Fruit fly (Drosophila melanogaster) whole organism, embryonic: ENCODE data around the gene sle.

ENCODE experiments used
- Atf6 ChIP-seq: fragments of 200-800 bp; sonication (Bioruptor generic); IDR thresholded peaks from 2 replicates; pipeline ENCODE4 v1.3.6; 2022; ENCODE audit warnings: missing biosample characterization, missing genetic modification characterization
- CG11504 ChIP-seq: fragments of 200-800 bp; sonication (Bioruptor generic); optimal IDR thresholded peaks from 3 replicates; lab custom pipeline; 2019; ENCODE audit warnings: missing biosample characterization, mild to moderate bottlenecking, missing genetic modification characterization, moderate library complexity
- CG1233 ChIP-seq: fragments of 200-800 bp; sonication (Bioruptor generic); optimal IDR thresholded peaks from 4 replicates; lab custom pipeline; 2018; ENCODE audit warnings: missing biosample characterization, mild to moderate bottlenecking, missing genetic modification characterization
- CG13424 ChIP-seq: fragments of 200-800 bp; sonication (Bioruptor generic); optimal IDR thresholded peaks from 2 replicates; lab custom pipeline; 2019; ENCODE audit warnings: missing biosample characterization, mild to moderate bottlenecking, missing genetic modification characterization, moderate library complexity
- CG15269 ChIP-seq: fragments of 200-800 bp; sonication (Bioruptor generic); optimal IDR thresholded peaks from 2 replicates; lab custom pipeline; 2018; ENCODE audit warnings: missing biosample characterization, mild to moderate bottlenecking, missing genetic modification characterization, moderate library complexity
- CG1529 ChIP-seq: fragments of 200-800 bp; sonication (Bioruptor generic); optimal IDR thresholded peaks from 3 replicates; lab custom pipeline; 2018; ENCODE audit warnings: missing biosample characterization, missing genetic modification characterization
- CG15514 ChIP-seq: fragments of 200-800 bp; sonication (Bioruptor generic); optimal IDR thresholded peaks from 3 replicates; lab custom pipeline; 2017; ENCODE audit warnings: missing biosample characterization, missing genetic modification characterization, mild to moderate bottlenecking, moderate library complexity, missing genetic modification reagents
- CG15696 ChIP-seq: fragments of 200-800 bp; sonication (Bioruptor generic); optimal IDR thresholded peaks from 2 replicates; lab custom pipeline; 2019; ENCODE audit warnings: missing biosample characterization, mild to moderate bottlenecking, missing genetic modification characterization, moderate library complexity
- CG18262 ChIP-seq: fragments of 200-800 bp; optimal IDR thresholded peaks from 3 replicates; lab custom pipeline; 2019; ENCODE audit warnings: missing biosample characterization, mild to moderate bottlenecking, missing genetic modification characterization, moderate library complexity
- CG18599 ChIP-seq: fragments of 200-800 bp; sonication (Bioruptor generic); optimal IDR thresholded peaks from 3 replicates; lab custom pipeline; 2017; ENCODE audit warnings: missing biosample characterization, missing genetic modification characterization, mild to moderate bottlenecking, moderate library complexity, missing genetic modification reagents
- CG30020 ChIP-seq: fragments of 200-800 bp; optimal IDR thresholded peaks from 2 replicates; lab custom pipeline; 2019; ENCODE audit warnings: missing biosample characterization, mild to moderate bottlenecking, missing genetic modification characterization, moderate library complexity
- CG31365 ChIP-seq: fragments of 200-800 bp; sonication (Bioruptor generic); optimal IDR thresholded peaks from 2 replicates; lab custom pipeline; 2018; ENCODE audit warnings: missing biosample characterization, mild to moderate bottlenecking, missing genetic modification characterization
- CG31441 ChIP-seq: fragments of 200-800 bp; sonication (Bioruptor generic); IDR thresholded peaks from 2 replicates; pipeline ENCODE4 v1.3.6; 2022; ENCODE audit warnings: missing biosample characterization, missing genetic modification characterization
- CG33557 ChIP-seq: fragments of 200-800 bp; sonication (Bioruptor generic); optimal IDR thresholded peaks from 2 replicates; lab custom pipeline; 2019; ENCODE audit warnings: missing biosample characterization, mild to moderate bottlenecking, missing genetic modification characterization, moderate library complexity
- CG34376 ChIP-seq: fragments of 200-800 bp; sonication (Bioruptor generic); optimal IDR thresholded peaks from 2 replicates; lab custom pipeline; 2018; ENCODE audit warnings: missing biosample characterization, mild to moderate bottlenecking, missing genetic modification characterization
- CG4328 ChIP-seq: fragments of 200-800 bp; sonication (Bioruptor generic); optimal IDR thresholded peaks from 3 replicates; lab custom pipeline; 2017; ENCODE audit warnings: missing biosample characterization, missing genetic modification reagents, missing genetic modification characterization
- CG6654 ChIP-seq: fragments of 200-800 bp; sonication (Bioruptor generic); optimal IDR thresholded peaks from 2 replicates; lab custom pipeline; 2017; ENCODE audit warnings: missing biosample characterization, mild to moderate bottlenecking, missing genetic modification characterization
- CG6854 ChIP-seq: fragments of 200-800 bp; sonication (Bioruptor generic); optimal IDR thresholded peaks from 3 replicates; lab custom pipeline; 2017; ENCODE audit warnings: missing biosample characterization, mild to moderate bottlenecking, missing genetic modification characterization
- CG8388 ChIP-seq: fragments of 200-800 bp; sonication (Bioruptor generic); optimal IDR thresholded peaks from 2 replicates; lab custom pipeline; 2019; ENCODE audit warnings: missing biosample characterization, mild to moderate bottlenecking, missing genetic modification characterization, moderate library complexity
- CG8944 ChIP-seq: fragments of 200-800 bp; sonication (Bioruptor generic); optimal IDR thresholded peaks from 3 replicates; lab custom pipeline; 2016; ENCODE audit warnings: missing biosample characterization, missing genetic modification characterization
- CkIIα-i1 ChIP-seq: fragments of 200-800 bp; sonication (Bioruptor generic); IDR thresholded peaks from 2 replicates; pipeline ENCODE4 v1.3.6; 2022; ENCODE audit warnings: missing biosample characterization, missing genetic modification characterization
- Dad ChIP-seq: fragments of 200-800 bp; sonication (Bioruptor generic); optimal IDR thresholded peaks from 3 replicates; lab custom pipeline; 2016; ENCODE audit warnings: missing biosample characterization, missing genetic modification characterization
- Dbx ChIP-seq: fragments of 200-800 bp; sonication (Bioruptor generic); IDR thresholded peaks from 3 replicates; pipeline ENCODE4 v1.3.6; 2022; ENCODE audit warnings: missing biosample characterization, missing genetic modification characterization
- Dek ChIP-seq: fragments of 200-800 bp; sonication (Bioruptor generic); optimal IDR thresholded peaks from 3 replicates; lab custom pipeline; 2019; ENCODE audit warnings: missing biosample characterization, mild to moderate bottlenecking, missing genetic modification characterization, moderate library complexity
- Doc2 ChIP-seq: fragments of 200-800 bp; sonication (Bioruptor generic); IDR thresholded peaks from 2 replicates; pipeline ENCODE4 v1.3.6; 2022; ENCODE audit warnings: missing biosample characterization, missing genetic modification characterization
- Dp ChIP-seq: fragments of 200-800 bp; sonication (Bioruptor generic); optimal IDR thresholded peaks from 2 replicates; lab custom pipeline; 2018; ENCODE audit warnings: missing biosample characterization, mild to moderate bottlenecking, missing genetic modification characterization, moderate library complexity
- E2f1 ChIP-seq: fragments of 200-800 bp; sonication (Bioruptor generic); IDR thresholded peaks from 2 replicates; pipeline ENCODE4 v1.3.6; 2022; ENCODE audit warnings: missing biosample characterization, missing genetic modification characterization
- Fer1 ChIP-seq: fragments of 200-800 bp; sonication (Bioruptor generic); optimal IDR thresholded peaks from 2 replicates; lab custom pipeline; 2017; ENCODE audit warnings: missing biosample characterization, mild to moderate bottlenecking, missing genetic modification characterization
- GATAe ChIP-seq: fragments of 200-800 bp; sonication (Bioruptor generic); conservative IDR thresholded peaks from 2 replicates; pipeline ENCODE4 v1.3.6; 2022; ENCODE audit warnings: missing biosample characterization, missing genetic modification characterization
- Hsf ChIP-seq: fragments of 200-800 bp; sonication (Bioruptor generic); optimal IDR thresholded peaks from 3 replicates; lab custom pipeline; 2016; ENCODE audit warnings: missing biosample characterization, missing genetic modification characterization
- Lhr ChIP-seq: fragments of 200-800 bp; sonication (Bioruptor generic); optimal IDR thresholded peaks from 3 replicates; lab custom pipeline; 2017; ENCODE audit warnings: mild to moderate bottlenecking, missing biosample characterization, missing genetic modification reagents, missing genetic modification characterization
- Nf-YA ChIP-seq: fragments of 200-800 bp; sonication (Bioruptor generic); IDR thresholded peaks from 2 replicates; pipeline ENCODE4 v1.3.6; 2022; ENCODE audit warnings: missing biosample characterization, missing genetic modification characterization
- Ravus ChIP-seq: fragments of 200-800 bp; sonication (Bioruptor generic); IDR thresholded peaks from 2 replicates; pipeline ENCODE4 v1.3.6; 2022; ENCODE audit warnings: missing biosample characterization, missing genetic modification characterization
- Sin3A ChIP-seq: fragments of >200 bp; optimal IDR thresholded peaks from 2 replicates; lab custom pipeline; 2018
- Usf ChIP-seq: fragments of 200-800 bp; sonication (Bioruptor generic); optimal IDR thresholded peaks from 2 replicates; lab custom pipeline; 2017; ENCODE audit warnings: missing genotype, missing biosample characterization, missing genetic modification characterization
- bigmax ChIP-seq: fragments of 200-800 bp; sonication (Bioruptor generic); optimal IDR thresholded peaks from 2 replicates; lab custom pipeline; 2018; ENCODE audit warnings: missing biosample characterization, mild to moderate bottlenecking, missing genetic modification characterization
- crc ChIP-seq: fragments of 200-800 bp; sonication (Bioruptor generic); optimal IDR thresholded peaks from 2 replicates; lab custom pipeline; 2016; ENCODE audit warnings: missing biosample characterization, missing genetic modification characterization
- danr ChIP-seq: fragments of 200-800 bp; sonication (Bioruptor generic); IDR thresholded peaks from 2 replicates; pipeline ENCODE4 v1.3.6; 2022; ENCODE audit warnings: missing biosample characterization, missing genetic modification characterization
- grn ChIP-seq: fragments of 200-800 bp; sonication (Bioruptor generic); optimal IDR thresholded peaks from 3 replicates; lab custom pipeline; 2017; ENCODE audit warnings: missing biosample characterization, missing genetic modification characterization
- hb ChIP-seq: fragments of 200-800 bp; sonication (Bioruptor generic); IDR thresholded peaks from 3 replicates; pipeline ENCODE4 v1.3.6; 2022; ENCODE audit warnings: missing biosample characterization, missing genetic modification characterization; ENCODE audit not compliant: partially characterized antibody
- hth ChIP-seq: fragments of >200 bp; optimal IDR thresholded peaks from 2 replicates; lab custom pipeline; 2017; ENCODE audit warnings: inconsistent platforms
- lab ChIP-seq: fragments of 200-800 bp; sonication (Bioruptor generic); optimal IDR thresholded peaks from 3 replicates; lab custom pipeline; 2017; ENCODE audit warnings: missing biosample characterization, missing genetic modification characterization, mild to moderate bottlenecking, moderate library complexity, missing genetic modification reagents
- nerfin-2 ChIP-seq: fragments of 200-800 bp; sonication (Bioruptor generic); IDR thresholded peaks from 2 replicates; pipeline ENCODE4 v1.3.6; 2022; ENCODE audit warnings: missing biosample characterization, missing genetic modification characterization; ENCODE audit not compliant: partially characterized antibody
- nmo ChIP-seq: fragments of 200-800 bp; sonication (Bioruptor generic); optimal IDR thresholded peaks from 2 replicates; lab custom pipeline; 2018; ENCODE audit warnings: missing biosample characterization, mild to moderate bottlenecking, missing genetic modification characterization, moderate library complexity
- peb ChIP-seq: fragments of 200-800 bp; sonication (Bioruptor generic); IDR thresholded peaks from 2 replicates; pipeline ENCODE4 v1.3.6; 2022; ENCODE audit warnings: missing biosample characterization, missing genetic modification characterization
- pum ChIP-seq: fragments of 200-800 bp; sonication (Bioruptor generic); optimal IDR thresholded peaks from 2 replicates; lab custom pipeline; 2016; ENCODE audit warnings: missing biosample characterization, missing genetic modification characterization
- schlank ChIP-seq: fragments of 200-800 bp; sonication (Bioruptor generic); optimal IDR thresholded peaks from 2 replicates; lab custom pipeline; 2018; ENCODE audit warnings: missing biosample characterization, mild to moderate bottlenecking, missing genetic modification characterization
- stc ChIP-seq: fragments of 200-800 bp; sonication (Bioruptor generic); IDR thresholded peaks from 2 replicates; pipeline ENCODE4 v1.3.6; 2022; ENCODE audit warnings: missing biosample characterization, missing genetic modification characterization
- zfh1 ChIP-seq: fragments of 200-800 bp; sonication (Bioruptor generic); IDR thresholded peaks from 3 replicates; pipeline ENCODE4 v1.3.6; 2022; ENCODE audit warnings: missing biosample characterization, missing genetic modification characterization

sle gene

dm6 chr3R:10352844-10353243, 19.9 kb downstream of the sle start (continued):
- TF ChIP-seq Ravus (GFP tag; lab: Robert Waterston, UW) (no peak), Usf (GFP tag; lab: Kevin White, UChicago) (no peak)

- TF ChIP-seq pum (no peak), schlank (no peak), CG13424 (peak; percentile 43), danr (GFP tag; lab: Robert Waterston, UW) (no peak), CG31441 (GFP tag; lab: Robert Waterston, UW) (no peak), GATAe (no peak), CG8388 (GFP tag; lab: Kevin White, UChicago) (peak; percentile 33), CG30020 (tag; lab: Kevin White, UChicago) (no peak), hth (no peak), CG31365 (tag; lab: Kevin White, UChicago) (no peak), CG1233 (GFP tag; lab: Kevin White, UChicago) (peak; percentile 17), Atf6 (GFP tag; lab: Robert Waterston, UW) (no peak), CG15696 (tag; lab: Kevin White, UChicago) (peak; percentile 81), stc (GFP tag; lab: Robert Waterston, UW) (no peak), CG1529 (GFP tag; lab: Kevin White, UChicago) (no peak), nmo (GFP tag; lab: Kevin White, UChicago) (peak; percentile 60), grn (GFP tag; lab: Kevin White, UChicago) (no peak), CG15269 (tag; lab: Kevin White, UChicago) (peak; percentile 5), Doc2 (GFP tag; lab: Robert Waterston, UW) (no peak), Fer1 (GFP tag; lab: Kevin White, UChicago) (peak; percentile 24), CG6654 (GFP tag; lab: Kevin White, UChicago) (no peak), CG34376 (no peak), Nf-YA (GFP tag; lab: Robert Waterston, UW) (no peak), CG4328 (no peak), Dp (no peak), CG6854 (no peak), lab (GFP tag; lab: Kevin White, UChicago) (peak; percentile 7), CG8944 (GFP tag; lab: Kevin White, UChicago) (no peak), peb (no peak), Dad (GFP tag; lab: Kevin White, UChicago) (no peak), Sin3A (lab: Kevin White, UChicago) (no peak), CG18262 (tag; lab: Kevin White, UChicago) (peak; percentile 75), nerfin-2 (GFP tag; lab: Robert Waterston, UW) (no peak), CG33557 (GFP tag; lab: Kevin White, UChicago) (peak; percentile 86), Dek (tag; lab: Kevin White, UChicago) (no peak), E2f1 (no peak), crc (no peak), CkIIα-i1 (no peak), CG15514 (GFP tag; lab: Kevin White, UChicago) (no peak), CG11504 (peak; percentile 67), bigmax (no peak), CG18599 (GFP tag; lab: Kevin White, UChicago) (peak; percentile 43), zfh1 (no peak), hb (GFP tag; lab: Robert Waterston, UW) (no peak), Dbx (no peak), Hsf (GFP tag; lab: Kevin White, UChicago) (peak; percentile 1), Lhr (GFP tag; lab: Kevin White, UChicago) (no peak)
Observed at dm6 chr3R:10353932-10354703, 21.2 kb downstream of the sle start.
